Fruit fly (Drosophila melanogaster): Measurements from ENCODE around the gene EMC4.

DNA sequence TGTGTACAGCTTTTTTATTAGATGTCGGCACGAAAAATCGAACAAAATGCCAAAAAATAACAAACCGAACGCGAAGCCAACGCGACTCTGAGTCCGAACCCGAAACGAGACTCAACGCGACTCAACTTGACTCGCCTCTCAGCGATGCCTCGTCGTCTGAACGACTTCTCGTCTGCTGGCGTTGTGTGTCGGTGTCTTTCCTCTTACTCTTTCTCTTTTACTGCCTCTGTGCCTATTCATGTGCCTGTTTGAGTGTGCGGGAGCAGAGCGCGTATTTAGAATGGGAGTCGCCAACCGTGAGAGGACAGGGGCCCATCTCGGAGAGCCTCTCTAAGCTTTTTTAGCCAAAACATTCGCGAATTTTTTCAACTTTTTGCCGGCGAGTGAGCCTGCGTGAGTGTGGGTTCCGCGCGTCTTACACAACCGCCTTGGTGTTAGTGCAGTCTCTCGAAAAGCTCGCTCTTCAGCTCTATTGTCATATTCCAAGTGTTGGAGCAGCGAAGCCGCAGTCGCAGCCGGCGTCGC lies 43.3 kb downstream of the EMC4 start:
- TF ChIP-seq EcR (GFP tag; optimal IDR thresholded peaks at IDR 0.05) (no peak), usp (GFP tag; optimal IDR thresholded peaks at IDR 0.05) (no peak), CG8478 (optimal IDR thresholded peaks at IDR 0.05) (no peak), psq (optimal IDR thresholded peaks at IDR 0.05) (no peak)
